Fruit fly (Drosophila melanogaster) S2 (cell line): ENCODE results near the gene SCCRO.

Experiments
- CG8478 ChIP-seq: fragments of >200 bp; optimal IDR thresholded peaks from 2 replicates; lab custom pipeline; 2018
- CTCF ChIP-seq, 2 experiments: fragments of >200 bp; optimal IDR thresholded peaks; 2 replicates each; lab custom pipeline; 2018

- no peak for TF ChIP-seq CG8478 (lab: Kevin White, UChicago)
- no peak for TF ChIP-seq CTCF (optimal IDR thresholded peaks at IDR 0.05; lab: Kevin White, UChicago)
These were observed 17.3 kb downstream of the SCCRO start, which contains the start of the genes mrn and CG12301 for dm6 chr3L:15580487-15580886.
